Fruit fly (Drosophila melanogaster) whole organism, wandering third instar larva: ENCODE results near the gene CG7900.
A peak's percentile ranks its signal among the peaks of the same experiment; 100 is the strongest.

Source experiments
- Abd-B ChIP-seq: fragments of >200 bp; optimal IDR thresholded peaks from 2 replicates; lab custom pipeline; 2017; ENCODE audit warnings: missing biosample characterization, missing genetic modification characterization
- CrebA ChIP-seq: fragments of 200-800 bp; sonication (Bioruptor generic); optimal IDR thresholded peaks from 2 replicates; lab custom pipeline; 2016; ENCODE audit warnings: missing biosample characterization, mild to moderate bottlenecking, missing genetic modification characterization, borderline replicate concordance
- Hr83 ChIP-seq: fragments of 200-300 bp; sonication (Bioruptor generic); optimal IDR thresholded peaks from 2 replicates; lab custom pipeline; 2016; ENCODE audit warnings: missing biosample characterization, mild to moderate bottlenecking, missing genetic modification characterization, moderate library complexity; ENCODE audit not compliant: poor library complexity, severe bottlenecking
- Jra ChIP-seq: sonication (Bioruptor generic); optimal IDR thresholded peaks from 2 replicates; lab custom pipeline; 2016; ENCODE audit warnings: missing biosample characterization, missing genetic modification characterization
- OdsH ChIP-seq: fragments of 200-800 bp; sonication (Bioruptor generic); optimal IDR thresholded peaks from 2 replicates; lab custom pipeline; 2016; ENCODE audit warnings: missing biosample characterization, mild to moderate bottlenecking, missing genetic modification characterization
- Sp1 ChIP-seq: fragments of 200-800 bp; sonication (Bioruptor generic); optimal IDR thresholded peaks from 3 replicates; lab custom pipeline; 2019; ENCODE audit warnings: missing biosample characterization, mild to moderate bottlenecking, missing genetic modification characterization, moderate library complexity
- dmrt93B ChIP-seq: fragments of 200-800 bp; sonication (Bioruptor generic); optimal IDR thresholded peaks from 2 replicates; lab custom pipeline; 2018; ENCODE audit warnings: missing biosample characterization, mild to moderate bottlenecking, missing genetic modification characterization
- ey ChIP-seq: fragments of 200-800 bp; sonication (Bioruptor generic); optimal IDR thresholded peaks from 2 replicates; lab custom pipeline; 2016; ENCODE audit warnings: missing biosample characterization, missing genetic modification characterization
- jim ChIP-seq: fragments of 175-275, 200-325 bp; sonication (Bioruptor generic); optimal IDR thresholded peaks from 2 replicates; lab custom pipeline; 2016; ENCODE audit warnings: missing biosample characterization, mild to moderate bottlenecking, missing genetic modification characterization
- rgr ChIP-seq: fragments of 200-800 bp; sonication (Bioruptor generic); optimal IDR thresholded peaks from 3 replicates; lab custom pipeline; 2016; ENCODE audit warnings: missing biosample characterization, mild to moderate bottlenecking, missing genetic modification characterization

- TF ChIP-seq OdsH (peak; percentile 80), dmrt93B (GFP tag; lab: Kevin White, UChicago) (peak; percentile 55), ey (GFP tag; lab: Kevin White, UChicago) (peak; percentile 46), Sp1 (GFP tag; lab: Kevin White, UChicago) (peak; percentile 73), Jra (GFP tag; lab: Kevin White, UChicago) (peak; percentile 19), Abd-B (GFP tag; lab: Kevin White, UChicago) (no peak), CrebA (GFP tag; lab: Kevin White, UChicago) (no peak), Hr83 (no peak), rgr (GFP tag; lab: Kevin White, UChicago) (peak; percentile 78), jim (no peak)
These were observed 60.2 kb downstream of the CG7900 start for dm6 chr3R:8153958-8154606.
